Worm (Caenorhabditis elegans): Measurements from ENCODE around the gene Y38H6C.25.

Y38H6C.25 gene

DNA sequence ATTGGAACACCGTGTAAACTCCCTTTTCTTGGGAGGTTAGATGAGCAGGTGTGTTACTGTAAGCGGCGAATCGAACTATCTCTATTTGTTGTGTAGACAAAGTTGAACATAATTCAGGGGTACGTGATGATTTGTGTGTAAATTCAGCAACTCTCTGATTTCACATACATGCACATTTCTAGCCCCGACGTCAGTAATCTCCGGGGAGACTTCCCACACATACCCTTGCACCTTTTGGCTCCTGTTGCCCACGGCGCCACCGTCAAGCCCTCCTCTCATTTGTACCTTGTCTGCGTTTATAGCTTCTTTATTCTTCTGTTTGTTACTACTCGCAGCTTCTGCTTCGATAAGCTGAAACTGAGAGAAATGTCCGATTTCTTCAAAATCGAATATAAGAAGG lies at the start of gene Y38H6C.25:
TSS of gene Y38H6C.25 (plus strand) at position 301 of the 400 bp plus-strand sequence.
- TF ChIP-seq hmbx-1 (tag; optimal IDR thresholded peaks at IDR 0.05) (no peak), tra-4 (tag; optimal IDR thresholded peaks at IDR 0.05) (no peak), scrt-1 (GFP tag; IDR thresholded peaks at IDR 0.05) (no peak), hnd-1 (tag; optimal IDR thresholded peaks at IDR 0.05) (no peak), ets-7 (tag; optimal IDR thresholded peaks at IDR 0.05) (no peak), ceh-13 (GFP tag; optimal IDR thresholded peaks at IDR 0.05) (no peak), flt-1 (GFP tag; IDR thresholded peaks at IDR 0.05) (no peak), sea-1 (GFP tag; conservative IDR thresholded peaks at IDR 0.05) (no peak), B0310.2 (tag; optimal IDR thresholded peaks at IDR 0.05) (no peak), ama-1 (optimal IDR thresholded peaks at IDR 0.05) (no peak)

DNA sequence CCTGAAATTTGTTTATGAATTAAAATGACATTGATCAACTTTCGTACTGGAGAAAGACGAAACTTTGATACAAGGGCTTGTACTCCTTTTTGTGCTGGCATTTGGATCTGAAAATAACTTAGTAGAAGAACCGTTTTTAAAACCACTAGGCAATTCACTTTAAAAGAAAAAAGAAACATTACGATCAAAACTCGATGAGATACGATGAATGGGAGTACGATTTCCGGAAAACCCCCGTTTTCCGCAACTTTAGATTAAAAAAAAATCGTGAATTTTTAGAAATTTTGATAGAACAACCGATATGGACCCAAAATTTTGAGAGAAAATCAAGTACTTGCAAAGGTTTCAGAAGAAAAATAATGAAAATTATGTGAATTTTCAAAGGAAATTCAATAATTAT lies 48.6 kb upstream of the Y38H6C.25 start, which contains the start of gene B0250.8:
TSS of gene B0250.8 (minus strand) at position 101 of the 400 bp plus-strand sequence.
- TF ChIP-seq scrt-1 (GFP tag; IDR thresholded peaks at IDR 0.05) (no peak), pes-1 (GFP tag; IDR thresholded peaks at IDR 0.05) (no peak), tbx-37 (GFP tag; conservative IDR thresholded peaks at IDR 0.05) (no peak), ets-7 (tag; optimal IDR thresholded peaks at IDR 0.05) (no peak), tra-4 (tag; optimal IDR thresholded peaks at IDR 0.05) (no peak), tbx-11 (GFP tag; IDR thresholded peaks at IDR 0.05) (no peak), hmbx-1 (tag; optimal IDR thresholded peaks at IDR 0.05) (no peak), hnd-1 (tag; optimal IDR thresholded peaks at IDR 0.05) (no peak)

- no peak for TF ChIP-seq tbx-11 (GFP tag; IDR thresholded peaks at IDR 0.05)
- no peak for TF ChIP-seq tra-4 (tag; optimal IDR thresholded peaks at IDR 0.05)
- no peak for TF ChIP-seq aly-1 (tag; optimal IDR thresholded peaks at IDR 0.05)
Observed at ce11 chrV:20475029-20475428, 44.0 kb upstream of the Y38H6C.25 start.

- no peak for TF ChIP-seq ceh-36 (tag; optimal IDR thresholded peaks at IDR 0.05)
Observed at ce11 chrV:20475830-20476229, 43.2 kb upstream of the Y38H6C.25 start, which contains the start of gene B0250.7. Gene B0250.7 (minus strand): TSS chrV:20476061.

ce11 chrV:20476514-20476913 lies 42.5 kb upstream of the Y38H6C.25 start:
- TF ChIP-seq ama-1 (optimal IDR thresholded peaks at IDR 0.05) (no peak), ets-7 (tag; optimal IDR thresholded peaks at IDR 0.05) (no peak), aly-1 (tag; optimal IDR thresholded peaks at IDR 0.05) (no peak), tbx-11 (GFP tag; IDR thresholded peaks at IDR 0.05) (no peak), flt-1 (GFP tag; IDR thresholded peaks at IDR 0.05) (no peak), F13C5.2 (tag; optimal IDR thresholded peaks at IDR 0.05) (no peak), pes-1 (GFP tag; IDR thresholded peaks at IDR 0.05) (no peak), sea-1 (GFP tag; conservative IDR thresholded peaks at IDR 0.05) (no peak), hmg-4 (GFP tag; optimal IDR thresholded peaks at IDR 0.05) (no peak), ceh-13 (GFP tag; optimal IDR thresholded peaks at IDR 0.05) (no peak), ceh-36 (tag; optimal IDR thresholded peaks at IDR 0.05) (no peak), hmbx-1 (tag; optimal IDR thresholded peaks at IDR 0.05) (no peak)

DNA sequence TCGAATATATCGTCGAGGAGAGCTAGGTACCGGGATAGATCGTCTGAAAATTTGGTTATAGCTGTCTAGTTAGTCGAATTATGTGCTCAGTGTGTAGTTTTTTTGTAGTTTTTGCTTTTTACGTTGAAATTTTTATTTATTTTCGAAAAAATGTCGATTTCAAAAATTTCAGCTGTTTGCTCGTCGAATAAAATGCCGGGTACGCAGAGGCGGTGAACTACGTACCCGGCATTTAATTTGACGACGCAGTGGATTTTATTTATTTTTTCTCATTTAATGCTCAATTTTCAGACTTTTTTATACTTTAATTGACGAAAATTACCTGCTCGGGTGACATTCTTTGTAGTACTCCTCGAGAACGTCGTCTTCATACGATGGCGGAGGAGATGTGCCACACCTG lies 42.0 kb upstream of the Y38H6C.25 start:
- TF ChIP-seq tbx-11 (GFP tag; IDR thresholded peaks at IDR 0.05): no peak
- no peak for TF ChIP-seq F13C5.2 (tag; optimal IDR thresholded peaks at IDR 0.05)
- no peak for TF ChIP-seq ceh-13 (GFP tag; optimal IDR thresholded peaks at IDR 0.05)
- no peak for TF ChIP-seq B0310.2 (tag; optimal IDR thresholded peaks at IDR 0.05)
- TF ChIP-seq pes-1 (GFP tag; IDR thresholded peaks at IDR 0.05): no peak
- no peak for TF ChIP-seq tra-4 (tag; optimal IDR thresholded peaks at IDR 0.05)
- no peak for TF ChIP-seq ama-1 (optimal IDR thresholded peaks at IDR 0.05)
- TF ChIP-seq sea-1 (GFP tag; conservative IDR thresholded peaks at IDR 0.05): no peak
- TF ChIP-seq flt-1 (GFP tag; IDR thresholded peaks at IDR 0.05): no peak
- TF ChIP-seq ceh-36 (tag; optimal IDR thresholded peaks at IDR 0.05): no peak
- no peak for TF ChIP-seq hmbx-1 (tag; optimal IDR thresholded peaks at IDR 0.05)
- TF ChIP-seq aly-1 (tag; optimal IDR thresholded peaks at IDR 0.05): no peak
- no peak for TF ChIP-seq hnd-1 (tag; optimal IDR thresholded peaks at IDR 0.05)
- no peak for TF ChIP-seq hmg-4 (GFP tag; optimal IDR thresholded peaks at IDR 0.05)
- TF ChIP-seq scrt-1 (GFP tag; IDR thresholded peaks at IDR 0.05): no peak
- no peak for TF ChIP-seq ets-7 (tag; optimal IDR thresholded peaks at IDR 0.05)
- TF ChIP-seq tbx-37 (GFP tag; conservative IDR thresholded peaks at IDR 0.05): no peak

DNA sequence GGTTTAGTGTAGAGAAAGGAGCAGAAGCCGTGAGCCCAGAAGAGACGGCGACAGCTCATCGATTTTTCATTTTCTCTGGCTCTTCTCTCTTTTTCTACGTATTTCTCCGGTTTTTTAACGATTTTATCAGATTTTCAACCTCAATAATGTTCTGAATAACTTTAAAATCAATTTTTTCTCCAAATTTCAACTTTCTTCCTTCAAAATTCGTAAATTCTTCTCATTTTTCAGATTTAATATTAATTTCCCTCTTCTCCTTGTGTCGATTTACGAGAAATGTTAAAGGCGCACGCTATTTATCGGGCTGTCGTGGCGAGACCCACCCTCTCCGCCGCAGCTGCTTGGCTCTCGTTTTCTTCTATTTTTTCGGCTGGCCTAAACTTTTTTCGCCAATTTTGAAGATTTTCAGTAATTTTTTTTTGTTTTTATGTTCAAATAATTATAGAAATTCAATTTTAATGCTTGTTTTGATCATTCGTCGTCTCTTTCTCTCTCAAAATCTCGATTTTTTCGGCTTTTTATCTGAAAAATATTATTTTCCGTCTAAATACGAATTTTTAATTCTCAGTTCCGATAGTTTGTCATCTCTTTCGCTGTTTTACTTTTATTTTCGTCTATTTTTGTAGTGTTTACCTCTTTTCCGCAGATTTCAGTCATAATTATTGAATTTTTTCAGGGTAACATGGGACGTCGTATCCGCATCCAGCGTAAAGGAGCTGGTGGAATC lies 39.9 kb upstream of the Y38H6C.25 start, which contains the start of the genes calf-1 and rpl-2:
TSS of gene calf-1 (minus strand) at position 77 of the 727 bp plus-strand sequence.
TSS of gene rpl-2 (plus strand) at position 677 of the 727 bp plus-strand sequence.
- TF ChIP-seq aly-1 (tag; optimal IDR thresholded peaks at IDR 0.05) (no peak), flt-1 (GFP tag; IDR thresholded peaks at IDR 0.05) (0 out of 2 replicates have a peak, but pooled peaks have one; percentile 15)

ce11 chrV:20480790-20481189 lies 38.2 kb upstream of the Y38H6C.25 start:
- TF ChIP-seq tra-4 (tag; optimal IDR thresholded peaks at IDR 0.05): no peak

ce11 chrV:20485285-20485684 lies 33.7 kb upstream of the Y38H6C.25 start, which contains the start of gene dhcr-7:
Gene dhcr-7 (minus strand): TSS chrV:20485385.
- TF ChIP-seq hnd-1 (tag; optimal IDR thresholded peaks at IDR 0.05): no peak
- no peak for TF ChIP-seq flt-1 (GFP tag; IDR thresholded peaks at IDR 0.05)
- TF ChIP-seq B0310.2 (tag; optimal IDR thresholded peaks at IDR 0.05): no peak
- no peak for TF ChIP-seq pes-1 (GFP tag; IDR thresholded peaks at IDR 0.05)
- TF ChIP-seq tbx-11 (GFP tag; IDR thresholded peaks at IDR 0.05): no peak
- no peak for TF ChIP-seq ets-7 (tag; optimal IDR thresholded peaks at IDR 0.05)
- TF ChIP-seq ama-1 (optimal IDR thresholded peaks at IDR 0.05): no peak
- TF ChIP-seq sea-1 (GFP tag; conservative IDR thresholded peaks at IDR 0.05): no peak
- TF ChIP-seq ceh-36 (tag; optimal IDR thresholded peaks at IDR 0.05): no peak
- TF ChIP-seq scrt-1 (GFP tag; IDR thresholded peaks at IDR 0.05): no peak
- TF ChIP-seq hmbx-1 (tag; optimal IDR thresholded peaks at IDR 0.05): no peak
- no peak for TF ChIP-seq tra-4 (tag; optimal IDR thresholded peaks at IDR 0.05)
- no peak for TF ChIP-seq hmg-4 (GFP tag; optimal IDR thresholded peaks at IDR 0.05)
